Fruit fly (Drosophila melanogaster): ENCODE measurements around the gene Rilpl.
A peak's percentile ranks its signal among the peaks of the same experiment; 100 is the strongest.

The Rilpl gene

DNA sequence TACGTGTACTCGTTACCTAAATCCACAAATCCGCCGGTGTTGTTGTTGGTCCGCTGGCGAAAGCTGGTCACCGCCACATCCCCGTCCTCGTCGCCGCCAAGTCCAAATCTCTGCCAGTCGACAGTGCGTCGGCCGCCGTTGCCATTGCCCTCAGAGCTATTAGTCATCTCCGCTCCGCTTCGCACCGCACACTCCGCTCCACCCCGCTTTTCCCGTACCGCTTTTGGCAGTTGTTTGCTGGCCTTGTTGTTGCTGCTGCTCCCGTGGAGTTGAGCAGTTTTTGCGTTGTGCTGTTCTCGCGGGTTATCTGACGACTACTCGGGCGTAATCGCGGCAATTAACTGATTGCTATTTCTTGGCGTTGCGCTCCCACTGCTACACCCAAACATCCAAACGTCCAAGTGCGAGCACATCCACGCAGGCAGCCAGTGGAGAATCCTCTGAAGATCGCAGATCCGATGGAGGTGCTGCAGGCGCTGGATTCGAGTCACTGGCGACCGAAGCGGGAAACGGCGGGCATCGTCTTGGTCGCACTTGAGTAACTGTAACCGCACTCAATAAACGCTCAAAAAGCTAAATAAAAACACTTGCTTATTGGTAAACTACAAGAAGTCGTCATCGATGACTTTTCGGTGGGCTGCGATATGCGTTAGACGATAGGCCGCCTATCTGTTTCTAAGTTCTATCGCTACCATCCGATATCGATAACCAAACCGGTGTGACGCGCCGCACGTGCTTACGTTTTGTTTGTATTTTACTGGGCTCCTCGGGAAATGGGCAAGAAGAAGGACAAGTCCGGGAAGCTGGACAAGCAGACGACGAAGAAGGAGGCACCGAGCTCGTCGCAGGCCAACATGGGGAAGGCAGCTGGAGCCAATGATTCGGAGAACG lies 39.3 kb upstream of the Rilpl start, which contains the start of the genes CG12773 and CG11417:
Gene CG12773, minus strand, starts transcription at position 660 of the 891 bp plus-strand sequence.
Gene CG11417, plus strand, starts transcription at position 693 of the 891 bp plus-strand sequence.
- TF ChIP-seq vri (GFP tag; optimal IDR thresholded peaks at IDR 0.05) = peak; percentile 35
- no peak for TF ChIP-seq Eip78C (GFP tag)
- no peak for TF ChIP-seq CG11762 (GFP tag; optimal IDR thresholded peaks at IDR 0.05; ENCODE audit: insufficient read depth)

DNA sequence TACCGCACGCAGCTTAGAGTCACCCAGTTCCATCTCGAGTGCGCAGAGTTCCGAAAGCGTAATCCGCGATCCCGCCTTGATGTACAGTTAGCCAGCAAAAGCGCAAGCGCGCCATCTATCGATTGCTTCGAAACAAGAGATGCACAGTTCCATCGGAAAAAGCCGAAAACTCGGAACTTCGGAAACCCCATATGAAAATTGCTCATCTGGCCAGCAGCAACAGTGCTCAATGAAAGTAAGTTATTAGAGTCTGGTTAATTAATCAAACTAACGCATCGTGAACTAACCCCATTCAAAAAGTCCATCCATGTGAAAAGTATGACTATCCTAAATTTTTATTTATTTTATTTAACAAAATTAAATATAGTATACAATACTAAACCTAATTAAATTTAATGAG lies 35.4 kb upstream of the Rilpl start, which contains the start of gene png:
Gene png, minus strand, starts transcription at position 101 of the 400 bp plus-strand sequence.
- TF ChIP-seq Hr38 (GFP tag; optimal IDR thresholded peaks at IDR 0.05) (no peak), CG8119 (GFP tag; IDR thresholded peaks at IDR 0.05) (no peak), Sox14 (GFP tag; optimal IDR thresholded peaks at IDR 0.05) (no peak), CG6276 (GFP tag; optimal IDR thresholded peaks at IDR 0.05) (no peak), CG10669 (GFP tag; optimal IDR thresholded peaks at IDR 0.05) (no peak), Blimp-1 (GFP tag; optimal IDR thresholded peaks at IDR 0.05) (no peak), Sox15 (GFP tag; optimal IDR thresholded peaks at IDR 0.05) (no peak), Hr39 (GFP tag; optimal IDR thresholded peaks at IDR 0.05) (no peak), fkh (GFP tag; optimal IDR thresholded peaks at IDR 0.05) (no peak), CG15336 (GFP tag; IDR thresholded peaks at IDR 0.05) (no peak), salr (GFP tag; optimal IDR thresholded peaks at IDR 0.05) (no peak), spab (GFP tag; optimal IDR thresholded peaks at IDR 0.05) (no peak), dac (GFP tag; optimal IDR thresholded peaks at IDR 0.05) (no peak), topi (GFP tag; optimal IDR thresholded peaks at IDR 0.05) (no peak)

DNA sequence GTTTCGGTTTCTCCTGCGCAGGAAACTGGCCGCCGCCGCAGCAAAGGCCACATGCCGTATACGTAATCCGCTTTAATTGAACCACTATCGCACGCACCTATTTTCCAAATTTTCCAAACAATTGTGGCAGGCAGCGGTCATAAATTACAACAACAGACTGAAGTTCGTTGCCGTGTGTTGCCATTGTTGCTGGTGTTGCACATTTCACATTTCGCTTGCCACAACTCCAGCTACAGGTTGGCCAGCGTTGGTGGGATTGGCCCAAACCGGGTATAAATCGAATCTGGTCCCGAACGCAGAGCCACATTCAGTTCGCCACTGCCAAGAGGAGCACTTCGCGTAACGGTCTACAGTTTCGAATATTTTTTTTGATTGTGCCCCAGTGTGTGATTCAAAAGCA lies 23.9 kb upstream of the Rilpl start, which contains the start of gene CG14770:
Gene CG14770, plus strand, starts transcription at position 301 of the 400 bp plus-strand sequence.
- TF ChIP-seq Sox14 (GFP tag; optimal IDR thresholded peaks at IDR 0.05) (no peak), vri (GFP tag; optimal IDR thresholded peaks at IDR 0.05) (no peak), CG31627 (GFP tag; optimal IDR thresholded peaks at IDR 0.05) (no peak), CG6808 (GFP tag; optimal IDR thresholded peaks at IDR 0.05) (no peak), CG10669 (GFP tag; optimal IDR thresholded peaks at IDR 0.05) (no peak), Lpt (GFP tag; optimal IDR thresholded peaks at IDR 0.05) (no peak)

DNA sequence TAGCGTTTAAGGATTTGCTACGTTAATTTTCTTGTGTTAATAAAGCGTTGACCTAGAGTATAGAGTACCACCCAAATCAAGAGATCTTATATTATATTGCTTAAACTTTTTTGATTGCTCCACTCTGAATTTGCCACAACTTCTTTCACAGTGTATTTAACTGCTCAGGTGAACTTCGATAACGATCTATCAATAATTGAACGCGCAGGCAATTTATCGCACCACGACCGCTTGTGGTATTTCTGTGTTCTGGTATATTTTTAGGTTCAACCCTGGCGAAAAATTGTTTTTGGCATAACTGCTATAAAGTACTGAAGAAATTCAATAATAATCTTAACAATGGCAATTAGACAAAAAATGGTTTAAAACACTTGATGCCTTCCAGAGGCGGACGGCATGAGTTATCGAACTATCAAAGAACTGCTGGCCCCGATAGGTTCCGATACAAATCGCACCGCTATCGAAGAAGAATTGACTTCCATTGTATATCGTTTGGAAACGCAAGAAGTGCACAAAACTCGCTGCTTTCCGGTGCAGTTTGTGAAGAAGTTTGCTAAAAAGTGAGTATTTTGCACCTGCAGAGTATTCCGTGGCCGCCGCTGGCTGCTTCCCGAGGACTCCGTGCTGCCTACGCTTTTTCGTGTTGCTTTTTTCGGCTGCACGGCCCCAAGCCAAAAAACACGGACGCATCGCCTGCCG lies 22.6 kb upstream of the Rilpl start, which contains the start of gene ssx:
Gene ssx, plus strand, starts transcription at position 477 of the 699 bp plus-strand sequence.
- TF ChIP-seq CG4318 (GFP tag; optimal IDR thresholded peaks at IDR 0.05) = no peak
- TF ChIP-seq CG34406 (GFP tag; optimal IDR thresholded peaks at IDR 0.05) = no peak
- TF ChIP-seq CG16779 (tag; optimal IDR thresholded peaks at IDR 0.05) = no peak
- TF ChIP-seq CG32006 (GFP tag; optimal IDR thresholded peaks at IDR 0.05) = no peak
- TF ChIP-seq Hr4 (GFP tag; optimal IDR thresholded peaks at IDR 0.05) = no peak
- peak; percentile 70 for TF ChIP-seq CG3919 (GFP tag; optimal IDR thresholded peaks at IDR 0.05)
- TF ChIP-seq CG8632 (GFP tag; optimal IDR thresholded peaks at IDR 0.05) = peak; percentile 41
- peak; percentile 10; the same call in 1 of the 2 replicates for TF ChIP-seq Gug (GFP tag; IDR thresholded peaks at IDR 0.05)
- peak; percentile 56 for TF ChIP-seq Sox14 (GFP tag; optimal IDR thresholded peaks at IDR 0.05)
- TF ChIP-seq Ets96B (tag; optimal IDR thresholded peaks at IDR 0.05) = peak; percentile 28
- no peak for TF ChIP-seq acj6 (GFP tag; optimal IDR thresholded peaks at IDR 0.05)
- TF ChIP-seq Lpt (GFP tag; optimal IDR thresholded peaks at IDR 0.05) = no peak
- TF ChIP-seq CG8119 (GFP tag; IDR thresholded peaks at IDR 0.05) = peak; percentile 45; the same call in 1 of the 3 replicates
- peak; percentile 82 for TF ChIP-seq svp (GFP tag)
- peak; percentile 71 for TF ChIP-seq lz (GFP tag; optimal IDR thresholded peaks at IDR 0.05)
- peak; percentile 17 for TF ChIP-seq CG3032 (tag; optimal IDR thresholded peaks at IDR 0.05)
- peak; percentile 45 for TF ChIP-seq CG11762 (GFP tag; optimal IDR thresholded peaks at IDR 0.05; ENCODE audit: insufficient read depth)
- peak; percentile 67 for TF ChIP-seq CG31627 (GFP tag; optimal IDR thresholded peaks at IDR 0.05)
- TF ChIP-seq topi (GFP tag; optimal IDR thresholded peaks at IDR 0.05) = peak; percentile 57
- peak; percentile 62 for TF ChIP-seq CG6792 (GFP tag; optimal IDR thresholded peaks at IDR 0.05)
- peak; percentile 71 for TF ChIP-seq CG15336 (GFP tag; IDR thresholded peaks at IDR 0.05)
- peak; percentile 82 for TF ChIP-seq Eip78C (GFP tag)
- peak; percentile 31 for TF ChIP-seq CG8319 (GFP tag; optimal IDR thresholded peaks at IDR 0.05)
- peak; percentile 51 for TF ChIP-seq cyc (GFP tag; optimal IDR thresholded peaks at IDR 0.05)
- TF ChIP-seq esn (GFP tag; optimal IDR thresholded peaks at IDR 0.05) = peak; percentile 69
- TF ChIP-seq CG7368 (GFP tag; optimal IDR thresholded peaks at IDR 0.05) = peak; percentile 28
- peak; percentile 9 for TF ChIP-seq dac (GFP tag; optimal IDR thresholded peaks at IDR 0.05)
- TF ChIP-seq eg (GFP tag; IDR thresholded peaks at IDR 0.05) = peak; percentile 65; the same call in 2 of the 3 replicates
- TF ChIP-seq achi (GFP tag; optimal IDR thresholded peaks at IDR 0.05) = peak; percentile 38
- peak; percentile 62 for TF ChIP-seq CG6163 (GFP tag; IDR thresholded peaks at IDR 0.05)
